Fruit fly (Drosophila melanogaster) whole organism: ENCODE measurements around the gene Jon99Fi.

Source experiments
- CG8478 ChIP-seq: fragments of >200 bp; optimal IDR thresholded peaks from 2 replicates; lab custom pipeline; 2018; ENCODE audit warnings: inconsistent platforms
- EcR ChIP-seq, 2 experiments: fragments of >200 bp; optimal IDR thresholded peaks; 2 replicates each; lab custom pipeline; 2017; ENCODE audit warnings: missing biosample characterization in 2 of 2, missing genetic modification characterization in 2 of 2, missing genetic modification reagents in 2 of 2
- pan ChIP-seq: fragments of >200 bp; optimal IDR thresholded peaks from 2 replicates; lab custom pipeline; 2017
- psq ChIP-seq: fragments of >200 bp; optimal IDR thresholded peaks from 2 replicates; lab custom pipeline; 2017

DNA sequence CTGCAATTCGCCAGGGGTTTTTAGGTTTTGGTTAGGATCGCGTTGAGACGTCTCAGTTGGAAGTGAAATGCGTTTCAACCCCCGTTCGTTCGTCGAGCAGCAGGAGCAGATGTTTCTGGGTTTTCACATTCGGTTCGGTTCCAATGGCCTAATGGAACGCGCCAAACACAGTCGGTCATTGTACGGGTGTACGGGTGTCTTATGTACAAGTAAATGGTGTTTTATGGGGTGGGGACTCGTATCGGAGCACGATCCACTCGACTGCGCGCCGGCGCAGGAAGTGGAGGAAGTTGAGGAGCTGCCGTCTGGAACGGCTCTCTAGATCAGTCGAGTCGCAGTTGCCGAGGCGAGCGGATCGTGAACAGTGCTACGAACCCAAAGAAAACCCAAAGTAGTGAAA is 12.4 kb upstream of the Jon99Fi start, which contains the start of gene spdo:
- TF ChIP-seq pan (lab: Kevin White, UChicago) (no peak), psq (lab: Kevin White, UChicago) (no peak), EcR (GFP tag; optimal IDR thresholded peaks at IDR 0.05; lab: Kevin White, UChicago) (no peak), CG8478 (lab: Kevin White, UChicago) (no peak)
